Worm (Caenorhabditis elegans) whole organism, L1 larva: ENCODE data around the gene gpcp-2.
A peak's percentile ranks its signal among the peaks of the same experiment; 100 is the strongest.

Source experiments
- C04F5.9 ChIP-seq: sonication (generic microtip); optimal IDR thresholded peaks from 2 replicates; lab custom pipeline; 2016; ENCODE audit warnings: missing genetic modification characterization, missing compliant biosample characterization
- C34B4.2 ChIP-seq: sonication (generic microtip); optimal IDR thresholded peaks from 2 replicates; lab custom pipeline; 2017; ENCODE audit warnings: mild to moderate bottlenecking, missing genetic modification characterization, missing compliant biosample characterization
- aly-2 ChIP-seq: fragments of 150-350 bp; optimal IDR thresholded peaks from 2 replicates; lab custom pipeline; 2014; ENCODE audit warnings: missing biosample characterization, missing genetic modification characterization
- ama-1 ChIP-seq: fragments of 150-350 bp; optimal IDR thresholded peaks from 2 replicates; lab custom pipeline; 2014
- blmp-1 ChIP-seq: fragments of 150-350 bp; optimal IDR thresholded peaks from 2 replicates; lab custom pipeline; 2014; ENCODE audit warnings: missing biosample characterization, missing genetic modification characterization
- ceh-63 ChIP-seq: fragments of 200-800 bp; sonication (Bioruptor generic); optimal IDR thresholded peaks from 2 replicates; lab custom pipeline; 2018; ENCODE audit warnings: mild to moderate bottlenecking, missing genetic modification characterization, missing compliant biosample characterization
- ceh-8 ChIP-seq: fragments of 200-800 bp; sonication (Bioruptor generic); optimal IDR thresholded peaks from 2 replicates; lab custom pipeline; 2018; ENCODE audit warnings: mild to moderate bottlenecking, missing genetic modification characterization, moderate library complexity, missing compliant biosample characterization
- ceh-82 ChIP-seq, 3 experiments: fragments of 150-350 bp in 1 of 3; sonication (generic microtip) in 2 of 3; optimal IDR thresholded peaks; 2 replicates each; lab custom pipeline; 2014 to 2017; ENCODE audit warnings: missing biosample characterization in 3 of 3, missing genetic modification characterization in 3 of 3
- ceh-88 ChIP-seq: fragments of 200-800 bp; sonication (Bioruptor generic); IDR thresholded peaks from 2 replicates; pipeline ENCODE4 v1.3.6; 2022; ENCODE audit warnings: missing genetic modification characterization, missing compliant biosample characterization
- ces-1 ChIP-seq: fragments of 150-350 bp; optimal IDR thresholded peaks from 2 replicates; lab custom pipeline; 2014; ENCODE audit warnings: missing biosample characterization, missing genetic modification reagents, missing genetic modification characterization
- dpl-1 ChIP-seq, 3 experiments: fragments of 150-350 bp in 2 of 3; sonication (generic microtip) in 1 of 3; optimal IDR thresholded peaks; 2 replicates each; lab custom pipeline; 2014 to 2017; ENCODE audit warnings: missing biosample characterization in 3 of 3, missing genetic modification characterization in 3 of 3, missing genetic modification reagents in 3 of 3
- dsc-1 ChIP-seq: sonication (generic microtip); optimal IDR thresholded peaks from 2 replicates; lab custom pipeline; 2016; ENCODE audit warnings: mild to moderate bottlenecking, missing genetic modification characterization, missing compliant biosample characterization
- efl-1 ChIP-seq, 4 experiments: fragments of 150-350 bp; optimal IDR thresholded peaks in 3 of 4; peaks in 1 of 4; 1 replicate in 1 of 4; 2 replicates in 3 of 4; lab custom pipeline; 2014; ENCODE audit warnings: missing biosample characterization in 2 of 4, missing genetic modification characterization in 2 of 4, missing genetic modification reagents in 2 of 4
- efl-3 ChIP-seq: fragments of 200-800 bp; sonication (Bioruptor generic); optimal IDR thresholded peaks from 2 replicates; lab custom pipeline; 2018; ENCODE audit warnings: mild to moderate bottlenecking, missing genetic modification characterization, missing compliant biosample characterization
- egl-13 ChIP-seq: sonication (generic microtip); optimal IDR thresholded peaks from 2 replicates; lab custom pipeline; 2016; ENCODE audit warnings: missing genotype, missing genetic modification reagents, missing genetic modification characterization, missing compliant biosample characterization
- elt-3 ChIP-seq, 6 experiments: fragments of 150-350 bp in 1 of 6; sonication (generic microtip); optimal IDR thresholded peaks; 2 replicates each; lab custom pipeline; 2017 to 2018; ENCODE audit warnings: missing biosample characterization in 6 of 6, missing genetic modification characterization in 6 of 6, inconsistent platforms in 1 of 6
- fkh-10 ChIP-seq: sonication (generic microtip); optimal IDR thresholded peaks from 2 replicates; lab custom pipeline; 2017; ENCODE audit warnings: missing biosample characterization, missing genetic modification reagents, missing genetic modification characterization
- fkh-8 ChIP-seq: sonication (generic microtip); optimal IDR thresholded peaks from 2 replicates; lab custom pipeline; 2016; ENCODE audit warnings: mild to moderate bottlenecking, missing genetic modification characterization, missing compliant biosample characterization
- fos-1 ChIP-seq: fragments of 150-350 bp; optimal IDR thresholded peaks from 2 replicates; lab custom pipeline; 2014; ENCODE audit warnings: missing biosample characterization, missing genetic modification characterization
- grh-1 ChIP-seq: fragments of 200-800 bp; sonication (Bioruptor generic); IDR thresholded peaks from 2 replicates; pipeline ENCODE4 v1.3.6; 2022; ENCODE audit warnings: missing genetic modification reagents, missing genetic modification characterization, missing compliant biosample characterization
- hpl-2 ChIP-seq: fragments of 150-350 bp; optimal IDR thresholded peaks from 2 replicates; lab custom pipeline; 2014; ENCODE audit warnings: missing biosample characterization, missing genetic modification reagents, missing genetic modification characterization
- irx-1 ChIP-seq: sonication (generic microtip); optimal IDR thresholded peaks from 2 replicates; lab custom pipeline; 2016; ENCODE audit warnings: missing genetic modification characterization, missing compliant biosample characterization
- lin-13 ChIP-seq: fragments of 150-350 bp; optimal IDR thresholded peaks from 2 replicates; lab custom pipeline; 2014; ENCODE audit warnings: missing biosample characterization, missing genetic modification reagents, missing genetic modification characterization
- lin-15B ChIP-seq: fragments of 150-350 bp; sonication (generic microtip); optimal IDR thresholded peaks from 3 replicates; lab custom pipeline; 2014; ENCODE audit warnings: missing biosample characterization, missing genetic modification characterization
- lin-35 ChIP-seq, 2 experiments: fragments of 150-350 bp; optimal IDR thresholded peaks; 2 replicates each; lab custom pipeline; 2014; ENCODE audit warnings: missing biosample characterization in 2 of 2, missing genetic modification characterization in 2 of 2, missing genetic modification reagents in 2 of 2
- lin-39 ChIP-seq: fragments of 150-350 bp; optimal IDR thresholded peaks from 2 replicates; lab custom pipeline; 2014; ENCODE audit warnings: missing biosample characterization, missing genetic modification reagents, missing genetic modification characterization
- lir-3 ChIP-seq: sonication (generic microtip); optimal IDR thresholded peaks from 2 replicates; lab custom pipeline; 2016; ENCODE audit warnings: mild to moderate bottlenecking, missing genetic modification characterization, moderate library complexity, missing compliant biosample characterization; ENCODE audit not compliant: poor library complexity
- lsy-2 ChIP-seq, 2 experiments: fragments of 150-350 bp; optimal IDR thresholded peaks; 2 replicates each; lab custom pipeline; 2014; ENCODE audit warnings: missing biosample characterization in 2 of 2, missing genetic modification characterization in 2 of 2
- mab-9 ChIP-seq: fragments of 200-800 bp; sonication (Bioruptor generic); IDR thresholded peaks from 2 replicates; pipeline ENCODE4 v1.3.6; 2022; ENCODE audit warnings: missing genetic modification reagents, missing genetic modification characterization, missing compliant biosample characterization
- mef-2 ChIP-seq: fragments of 150-350 bp; optimal IDR thresholded peaks from 2 replicates; lab custom pipeline; 2014; ENCODE audit warnings: missing biosample characterization, missing genetic modification characterization
- nhr-19 ChIP-seq: fragments of 200-800 bp; sonication (Bioruptor generic); conservative IDR thresholded peaks from 2 replicates; pipeline ENCODE4 v1.3.6; 2022; ENCODE audit warnings: missing genetic modification characterization, missing compliant biosample characterization
- nhr-85 ChIP-seq: sonication (generic microtip); peaks from one replicate; lab custom pipeline; 2016; ENCODE audit warnings: missing genetic modification characterization, inconsistent platforms, missing compliant biosample characterization
- pag-3 ChIP-seq: sonication (generic microtip); optimal IDR thresholded peaks from 2 replicates; lab custom pipeline; 2017; ENCODE audit warnings: missing genetic modification characterization, mild to moderate bottlenecking, missing compliant biosample characterization, antibody characterized with exemption, borderline replicate concordance; ENCODE audit not compliant: insufficient read depth
- pax-3 ChIP-seq: fragments of 200-800 bp; sonication (Bioruptor generic); optimal IDR thresholded peaks from 2 replicates; lab custom pipeline; 2018; ENCODE audit warnings: mild to moderate bottlenecking, missing genetic modification characterization, moderate library complexity, missing compliant biosample characterization
- pqm-1 ChIP-seq: sonication (generic microtip); optimal IDR thresholded peaks from 3 replicates; lab custom pipeline; 2017; ENCODE audit warnings: missing biosample characterization, missing genetic modification characterization
- rnt-1 ChIP-seq: sonication (generic microtip); optimal IDR thresholded peaks from 2 replicates; lab custom pipeline; 2016; ENCODE audit warnings: mild to moderate bottlenecking, missing genetic modification characterization, moderate library complexity, missing compliant biosample characterization
- skn-1 ChIP-seq: fragments of 150-350 bp; optimal IDR thresholded peaks from 2 replicates; lab custom pipeline; 2014; ENCODE audit warnings: missing biosample characterization, missing genetic modification characterization
- snpc-4 ChIP-seq: fragments of 150-350 bp; optimal IDR thresholded peaks from 2 replicates; lab custom pipeline; 2014; ENCODE audit warnings: missing biosample characterization, missing genetic modification characterization
- sptf-1 ChIP-seq: fragments of 150-350 bp; optimal IDR thresholded peaks from 2 replicates; lab custom pipeline; 2014; ENCODE audit warnings: missing biosample characterization, missing genetic modification characterization
- sup-37 ChIP-seq: fragments of 200-800 bp; sonication (Bioruptor generic); optimal IDR thresholded peaks from 2 replicates; lab custom pipeline; 2018; ENCODE audit warnings: mild to moderate bottlenecking, missing genetic modification characterization, missing compliant biosample characterization
- swsn-7 ChIP-seq: sonication (generic microtip); optimal IDR thresholded peaks from 2 replicates; lab custom pipeline; 2016; ENCODE audit warnings: missing genetic modification characterization, missing compliant biosample characterization
- unc-130 ChIP-seq: fragments of 150-350 bp; optimal IDR thresholded peaks from 2 replicates; lab custom pipeline; 2017; ENCODE audit warnings: missing biosample characterization, missing genetic modification characterization, inconsistent platforms
- unc-30 ChIP-seq: sonication (generic microtip); optimal IDR thresholded peaks from 2 replicates; lab custom pipeline; 2017; ENCODE audit warnings: missing biosample characterization, missing genetic modification characterization
- vab-15 ChIP-seq: sonication (generic microtip); optimal IDR thresholded peaks from 2 replicates; lab custom pipeline; 2017; ENCODE audit warnings: missing genotype, mild to moderate bottlenecking, missing genetic modification characterization, missing compliant biosample characterization
- xbp-1 ChIP-seq: sonication (generic microtip); optimal IDR thresholded peaks from 2 replicates; lab custom pipeline; 2016; ENCODE audit warnings: missing genetic modification characterization, missing compliant biosample characterization
- zag-1 ChIP-seq: fragments of 150-350 bp; optimal IDR thresholded peaks from 2 replicates; lab custom pipeline; 2014; ENCODE audit warnings: missing biosample characterization, missing genetic modification characterization

The gpcp-2 gene

DNA sequence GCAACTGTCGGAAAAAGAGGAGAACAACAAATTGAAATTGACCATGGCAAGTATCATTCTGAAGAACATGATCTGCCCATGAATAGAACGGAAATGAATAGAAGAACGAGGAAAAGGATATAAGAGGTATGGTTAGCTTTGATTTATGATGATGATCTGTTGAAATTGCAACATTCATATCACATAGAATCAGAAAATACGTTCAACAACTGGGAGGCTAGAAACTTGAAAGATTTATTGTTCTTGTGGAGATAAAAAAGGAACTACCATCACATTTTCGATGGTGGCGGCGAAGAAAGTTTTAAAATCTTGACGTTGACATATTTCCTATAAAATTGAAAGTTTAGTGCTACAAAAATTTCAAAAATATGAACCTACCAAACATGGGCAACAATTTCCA lies 20.1 kb upstream of the gpcp-2 start:
- TF ChIP-seq fkh-10 (GFP tag; lab: Kevin White, UChicago) (no peak), lir-3 (no peak), fkh-8 (tag; lab: Kevin White, UChicago) (no peak), egl-13 (tag; lab: Kevin White, UChicago) (no peak), ceh-63 (no peak)

DNA sequence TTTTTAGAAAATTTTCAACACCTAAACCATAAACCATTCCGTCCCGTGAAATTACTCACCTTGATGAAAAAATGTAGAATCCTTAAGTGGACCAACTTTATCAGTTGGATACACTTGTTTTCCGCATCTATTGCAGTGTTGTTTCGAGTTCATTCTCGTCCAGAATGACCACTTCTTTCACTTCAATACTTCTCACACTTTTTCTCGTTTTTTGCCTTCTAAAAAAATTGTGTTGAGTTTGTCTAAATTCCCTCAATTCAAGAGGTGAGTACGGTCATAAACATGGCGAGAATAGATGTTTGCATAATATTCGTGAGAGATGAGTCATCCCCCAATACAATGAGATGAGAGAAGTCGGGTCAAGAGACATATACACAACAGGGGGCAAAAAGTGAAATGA lies 19.4 kb upstream of the gpcp-2 start, which contains the start of gene ltd-1:
TSS of gene ltd-1 (minus strand) at position 218 of the 400 bp plus-strand sequence.
- TF ChIP-seq hpl-2 (GFP tag; lab: Kevin White, UChicago) (no peak), efl-1 (optimal IDR thresholded peaks at IDR 0.05; lab: Kevin White, UChicago) (no peak), efl-1 (GFP tag; optimal IDR thresholded peaks at IDR 0.05 in 1 of 2; lab: Kevin White, UChicago) (peak in 1 of 2 experiments; percentile 60), lsy-2 (tag; optimal IDR thresholded peaks at IDR 0.05; lab: Kevin White, UChicago) (no peak), lin-15B (tag; lab: Kevin White, UChicago) (no peak), fkh-10 (GFP tag; lab: Kevin White, UChicago) (no peak), ceh-82 (tag; optimal IDR thresholded peaks at IDR 0.05; lab: Kevin White, UChicago) (no peak), ces-1 (GFP tag; lab: Kevin White, UChicago) (no peak), blmp-1 (peak; percentile 21)

DNA sequence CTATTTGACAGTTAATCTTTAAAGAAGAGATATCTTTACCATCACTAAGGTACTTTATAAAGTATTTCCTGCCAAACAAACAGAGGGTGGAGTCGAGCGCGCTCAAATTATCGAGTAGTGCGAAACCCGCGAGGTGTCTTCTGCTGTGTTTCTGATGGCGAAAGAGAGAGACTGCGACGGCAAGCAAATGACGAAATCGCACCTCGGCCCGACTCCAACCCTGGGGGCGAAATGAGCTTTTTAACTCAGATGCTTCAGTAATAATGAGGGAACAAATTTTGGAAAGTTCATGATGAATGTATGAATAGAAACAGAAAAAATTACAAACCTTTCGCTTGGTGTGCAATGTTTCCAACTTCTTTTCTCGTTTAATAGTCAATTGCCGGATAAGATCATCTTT lies 18.4 kb upstream of the gpcp-2 start:
- TF ChIP-seq pax-3 (tag; lab: Kevin White, UChicago) (peak; percentile 39), ces-1 (GFP tag; lab: Kevin White, UChicago) (no peak), lir-3 (no peak), aly-2 (tag; lab: Kevin White, UChicago) (peak; percentile 43), ama-1 (lab: Kevin White, UChicago) (peak; percentile 73), grh-1 (GFP tag; lab: Robert Waterston, UW) (peak; percentile 62), lin-39 (tag; lab: Kevin White, UChicago) (peak; percentile 48), pqm-1 (tag; lab: Kevin White, UChicago) (no peak), fkh-10 (GFP tag; lab: Kevin White, UChicago) (no peak), pag-3 (tag; lab: Kevin White, UChicago) (no peak), nhr-19 (GFP tag; lab: Robert Waterston, UW) (peak; percentile 85), lin-15B (tag; lab: Kevin White, UChicago) (no peak), mab-9 (GFP tag; lab: Robert Waterston, UW) (peak; percentile 38; the same call in 1 of the 2 replicates), swsn-7 (peak; percentile 78), lsy-2 (tag; optimal IDR thresholded peaks at IDR 0.05; lab: Kevin White, UChicago) (peak; percentile 59 to 67), efl-3 (GFP tag; lab: Kevin White, UChicago) (no peak), ceh-8 (GFP tag; lab: Kevin White, UChicago) (peak; percentile 12), unc-130 (tag; lab: Kevin White, UChicago) (peak; percentile 8), hpl-2 (GFP tag; lab: Kevin White, UChicago) (peak; percentile 62), dpl-1 (GFP tag; optimal IDR thresholded peaks at IDR 0.05; lab: Kevin White, UChicago) (peak; percentile 46 to 57 (median 57)), ceh-88 (no peak), C34B4.2 (no peak), rnt-1 (tag; lab: Kevin White, UChicago) (peak; percentile 83), lin-35 (GFP tag; optimal IDR thresholded peaks at IDR 0.05; lab: Kevin White, UChicago) (peak; percentile 49 to 71), sup-37 (no peak), snpc-4 (tag; lab: Kevin White, UChicago) (peak; percentile 98), dsc-1 (tag; lab: Kevin White, UChicago) (peak; percentile 49), sptf-1 (tag; lab: Kevin White, UChicago) (no peak), skn-1 (tag; lab: Kevin White, UChicago) (peak; percentile 67), unc-30 (tag; lab: Kevin White, UChicago) (no peak), C04F5.9 (tag; lab: Kevin White, UChicago) (no peak), lin-13 (GFP tag; lab: Kevin White, UChicago) (peak; percentile 34), fos-1 (peak; percentile 41), ceh-63 (no peak), irx-1 (tag; lab: Kevin White, UChicago) (no peak), elt-3 (tag; optimal IDR thresholded peaks at IDR 0.05; lab: Kevin White, UChicago) (peak in 4 of 6 experiments; percentile 4 to 41 (median 32)), mef-2 (tag; lab: Kevin White, UChicago) (no peak), zag-1 (tag; lab: Kevin White, UChicago) (no peak), vab-15 (no peak), blmp-1 (no peak), nhr-85 (tag; lab: Kevin White, UChicago) (peak; percentile 92), efl-1 (optimal IDR thresholded peaks at IDR 0.05; lab: Kevin White, UChicago) (peak; percentile 62 to 70), efl-1 (GFP tag; optimal IDR thresholded peaks at IDR 0.05 in 1 of 2; lab: Kevin White, UChicago) (peak; percentile 23 to 95), xbp-1 (tag; lab: Kevin White, UChicago) (peak; percentile 63)
